Worm (Caenorhabditis elegans) whole organism, L2 larva: ENCODE data around the gene Y48E1B.3.

ENCODE experiments used
- C34F6.9 ChIP-seq: fragments of 150-350 bp; optimal IDR thresholded peaks from 2 replicates; lab custom pipeline; 2014; ENCODE audit warnings: missing biosample characterization, missing genetic modification characterization
- F13H6.1 ChIP-seq: sonication (generic microtip); optimal IDR thresholded peaks from 2 replicates; lab custom pipeline; 2016; ENCODE audit warnings: missing genetic modification characterization, missing compliant biosample characterization
- R02D3.7 ChIP-seq: fragments of 150-350 bp; optimal IDR thresholded peaks from 2 replicates; lab custom pipeline; 2014; ENCODE audit warnings: missing biosample characterization, missing genetic modification characterization
- Y55F3AM.14 ChIP-seq: fragments of 200-800 bp; sonication (Bioruptor generic); optimal IDR thresholded peaks from 2 replicates; lab custom pipeline; 2018; ENCODE audit warnings: mild to moderate bottlenecking, missing genetic modification characterization, missing compliant biosample characterization
- ama-1 ChIP-seq: fragments of 150-350 bp; optimal IDR thresholded peaks from 2 replicates; lab custom pipeline; 2018; ENCODE audit warnings: inconsistent platforms
- blmp-1 ChIP-seq: sonication (generic microtip); optimal IDR thresholded peaks from 2 replicates; lab custom pipeline; 2017; ENCODE audit warnings: missing genetic modification characterization, mild to moderate bottlenecking, missing compliant biosample characterization, antibody characterized with exemption, moderate library complexity; ENCODE audit not compliant: insufficient read depth
- ceh-16 ChIP-seq: fragments of 150-350 bp; optimal IDR thresholded peaks from 2 replicates; lab custom pipeline; 2014; ENCODE audit warnings: missing biosample characterization, missing genetic modification characterization
- crh-2 ChIP-seq: sonication (generic microtip); optimal IDR thresholded peaks from 2 replicates; lab custom pipeline; 2017; ENCODE audit warnings: missing biosample characterization, missing genetic modification characterization
- dmd-4 ChIP-seq: sonication (generic microtip); optimal IDR thresholded peaks from 2 replicates; lab custom pipeline; 2017; ENCODE audit warnings: missing biosample characterization, missing genetic modification characterization
- egl-27 ChIP-seq: sonication (generic microtip); optimal IDR thresholded peaks from 3 replicates; lab custom pipeline; 2017; ENCODE audit warnings: missing biosample characterization, missing genetic modification reagents, missing genetic modification characterization
- elt-3 ChIP-seq: sonication (generic microtip); optimal IDR thresholded peaks from 2 replicates; lab custom pipeline; 2017; ENCODE audit warnings: missing biosample characterization, missing genetic modification characterization
- fos-1 ChIP-seq: fragments of 150-350 bp; optimal IDR thresholded peaks from 2 replicates; lab custom pipeline; 2014; ENCODE audit warnings: missing biosample characterization, missing genetic modification characterization
- lin-13 ChIP-seq: fragments of 150-350 bp; optimal IDR thresholded peaks from 2 replicates; lab custom pipeline; 2014; ENCODE audit warnings: missing biosample characterization, missing genetic modification reagents, missing genetic modification characterization
- lsy-2 ChIP-seq, 2 experiments: fragments of 150-350 bp in 1 of 2; sonication (generic microtip) in 1 of 2; optimal IDR thresholded peaks; 2 replicates each; lab custom pipeline; 2014 to 2017; ENCODE audit warnings: missing biosample characterization in 2 of 2, missing genetic modification characterization in 2 of 2
- mab-5 ChIP-seq: fragments of 150-350 bp; optimal IDR thresholded peaks from 2 replicates; lab custom pipeline; 2014; ENCODE audit warnings: missing biosample characterization, missing genetic modification characterization
- mbf-1 ChIP-seq: sonication (generic microtip); optimal IDR thresholded peaks from 2 replicates; lab custom pipeline; 2017; ENCODE audit warnings: missing biosample characterization, missing genetic modification characterization
- mdl-1 ChIP-seq, 2 experiments: fragments of 150-350 bp in 1 of 2; sonication (generic microtip) in 1 of 2; optimal IDR thresholded peaks; 2 replicates each; lab custom pipeline; 2017; ENCODE audit warnings: missing biosample characterization in 2 of 2, missing genetic modification characterization in 2 of 2
- nhr-10 ChIP-seq: sonication (generic microtip); optimal IDR thresholded peaks from 2 replicates; lab custom pipeline; 2017; ENCODE audit warnings: missing biosample characterization, missing genetic modification characterization
- nhr-11 ChIP-seq: fragments of 150-350 bp; optimal IDR thresholded peaks from 2 replicates; lab custom pipeline; 2014; ENCODE audit warnings: missing biosample characterization, missing genetic modification characterization
- nhr-12 ChIP-seq: fragments of 150-350 bp; optimal IDR thresholded peaks from 2 replicates; lab custom pipeline; 2014; ENCODE audit warnings: missing biosample characterization, missing genetic modification characterization
- nhr-129 ChIP-seq: fragments of 150-350 bp; optimal IDR thresholded peaks from 2 replicates; lab custom pipeline; 2014; ENCODE audit warnings: missing biosample characterization, missing genetic modification characterization
- nhr-23 ChIP-seq: fragments of 150-350 bp; optimal IDR thresholded peaks from 2 replicates; lab custom pipeline; 2014; ENCODE audit warnings: missing biosample characterization, missing genetic modification reagents, missing genetic modification characterization
- nhr-237 ChIP-seq: fragments of 150-350 bp; optimal IDR thresholded peaks from 2 replicates; lab custom pipeline; 2014; ENCODE audit warnings: missing biosample characterization, missing genetic modification characterization
- nhr-6 ChIP-seq: fragments of 150-350 bp; optimal IDR thresholded peaks from 2 replicates; lab custom pipeline; 2014; ENCODE audit warnings: missing biosample characterization, missing genetic modification characterization
- nhr-77 ChIP-seq: fragments of 150-350 bp; optimal IDR thresholded peaks from 2 replicates; lab custom pipeline; 2014; ENCODE audit warnings: missing biosample characterization, missing genetic modification characterization
- peb-1 ChIP-seq: fragments of 150-350 bp; optimal IDR thresholded peaks from 2 replicates; lab custom pipeline; 2014; ENCODE audit warnings: missing biosample characterization, missing genetic modification characterization
- sem-4 ChIP-seq: fragments of 150-350 bp; optimal IDR thresholded peaks from 2 replicates; lab custom pipeline; 2014; ENCODE audit warnings: missing biosample characterization, missing genetic modification reagents, missing genetic modification characterization
- sma-3 ChIP-seq: sonication (generic microtip); optimal IDR thresholded peaks from 2 replicates; lab custom pipeline; 2016; ENCODE audit warnings: missing genetic modification reagents, missing genetic modification characterization, missing compliant biosample characterization
- sma-9 ChIP-seq, 2 experiments: fragments of 150-350 bp in 1 of 2; sonication (generic microtip) in 1 of 2; optimal IDR thresholded peaks; 2 replicates each; lab custom pipeline; 2014 to 2016; ENCODE audit warnings: missing genetic modification characterization in 2 of 2, mild to moderate bottlenecking in 1 of 2, missing biosample characterization in 1 of 2, missing compliant biosample characterization in 1 of 2, missing genetic modification reagents in 1 of 2, moderate library complexity in 1 of 2
- snpc-4 ChIP-seq: fragments of 150-350 bp; optimal IDR thresholded peaks from 2 replicates; lab custom pipeline; 2014; ENCODE audit warnings: missing biosample characterization, missing genetic modification characterization
- unc-39 ChIP-seq: fragments of 150-350 bp; optimal IDR thresholded peaks from 2 replicates; lab custom pipeline; 2014; ENCODE audit warnings: missing biosample characterization, missing genetic modification characterization
- unc-55 ChIP-seq: fragments of 150-350 bp; sonication (generic microtip); optimal IDR thresholded peaks from 3 replicates; lab custom pipeline; 2014; ENCODE audit warnings: missing biosample characterization, missing genetic modification reagents, missing genetic modification characterization
- unc-62 ChIP-seq: fragments of 150-350 bp; optimal IDR thresholded peaks from 2 replicates; lab custom pipeline; 2014; ENCODE audit warnings: missing biosample characterization, missing genetic modification reagents, missing genetic modification characterization
- zag-1 ChIP-seq: fragments of 150-350 bp; optimal IDR thresholded peaks from 2 replicates; lab custom pipeline; 2014; ENCODE audit warnings: missing biosample characterization, missing genetic modification characterization
- ztf-1 ChIP-seq: fragments of 200-800 bp; sonication (Bioruptor generic); conservative IDR thresholded peaks from 2 replicates; pipeline ENCODE4 v1.3.6; 2022; ENCODE audit warnings: missing genetic modification characterization, missing compliant biosample characterization
- ztf-11 ChIP-seq: sonication (generic microtip); optimal IDR thresholded peaks from 2 replicates; lab custom pipeline; 2017; ENCODE audit warnings: missing biosample characterization, missing genetic modification characterization

Gene Y48E1B.3

ce11 chrII:13531118-13531517 is 36.7 kb downstream of the Y48E1B.3 start, which contains the start of gene snx-14:
Gene snx-14, minus strand, starts transcription at chrII:13531218.
- TF ChIP-seq nhr-77 (tag; lab: Kevin White, UChicago) (no peak), sma-3 (GFP tag; lab: Kevin White, UChicago) (no peak), R02D3.7 (tag; lab: Kevin White, UChicago) (no peak), dmd-4 (tag; lab: Kevin White, UChicago) (no peak), nhr-237 (tag; lab: Kevin White, UChicago) (no peak), C34F6.9 (no peak)

- TF ChIP-seq nhr-23 (tag; lab: Kevin White, UChicago) (no peak), unc-39 (tag; lab: Kevin White, UChicago) (no peak), blmp-1 (no peak), R02D3.7 (tag; lab: Kevin White, UChicago) (no peak), crh-2 (tag; lab: Kevin White, UChicago) (no peak), unc-62 (GFP tag; lab: Kevin White, UChicago) (no peak), snpc-4 (tag; lab: Kevin White, UChicago) (no peak), nhr-6 (no peak), nhr-129 (no peak), sem-4 (no peak), mbf-1 (tag; lab: Kevin White, UChicago) (no peak), F13H6.1 (tag; lab: Kevin White, UChicago) (no peak), Y55F3AM.14 (GFP tag; lab: Kevin White, UChicago) (no peak), ama-1 (lab: Kevin White, UChicago) (no peak), lin-13 (GFP tag; lab: Kevin White, UChicago) (no peak)
These were observed 37.1 kb downstream of the Y48E1B.3 start for ce11 chrII:13530657-13531056.

- TF ChIP-seq elt-3 (tag; lab: Kevin White, UChicago) (no peak), dmd-4 (tag; lab: Kevin White, UChicago) (no peak), sma-9 (GFP tag; optimal IDR thresholded peaks at IDR 0.05; lab: Kevin White, UChicago) (no peak), sma-9 (tag; optimal IDR thresholded peaks at IDR 0.05; lab: Kevin White, UChicago) (no peak), C34F6.9 (no peak), mdl-1 (tag; optimal IDR thresholded peaks at IDR 0.05; lab: Kevin White, UChicago) (no peak), sma-3 (GFP tag; lab: Kevin White, UChicago) (no peak), crh-2 (tag; lab: Kevin White, UChicago) (no peak)
These were observed 38.6 kb downstream of the Y48E1B.3 start for ce11 chrII:13529131-13529530.

ce11 chrII:13521977-13522404 is 45.8 kb downstream of the Y48E1B.3 start:
- TF ChIP-seq sma-3 (GFP tag; lab: Kevin White, UChicago) (peak; percentile 9), snpc-4 (tag; lab: Kevin White, UChicago) (peak; percentile 90), mdl-1 (tag; optimal IDR thresholded peaks at IDR 0.05; lab: Kevin White, UChicago) (no peak)

- TF ChIP-seq unc-55 (GFP tag; lab: Kevin White, UChicago) (peak; percentile 17), C34F6.9 (no peak), snpc-4 (tag; lab: Kevin White, UChicago) (peak; percentile 91), mab-5 (tag; lab: Kevin White, UChicago) (no peak), nhr-10 (tag; lab: Kevin White, UChicago) (no peak), nhr-12 (tag; lab: Kevin White, UChicago) (no peak), zag-1 (tag; lab: Kevin White, UChicago) (no peak), nhr-23 (tag; lab: Kevin White, UChicago) (no peak), crh-2 (tag; lab: Kevin White, UChicago) (no peak)
- TF ChIP-seq, all 48 proteins: peak for 2
These were observed 46.6 kb downstream of the Y48E1B.3 start for ce11 chrII:13521179-13521616.

ce11 chrII:13517600-13517999 is 50.2 kb downstream of the Y48E1B.3 start, which contains the start of gene sre-45:
Gene sre-45, plus strand, starts transcription at chrII:13517900.
- TF ChIP-seq ceh-16 (tag; lab: Kevin White, UChicago) (no peak), sma-3 (GFP tag; lab: Kevin White, UChicago) (no peak), nhr-129 (no peak), nhr-77 (tag; lab: Kevin White, UChicago) (no peak), unc-62 (GFP tag; lab: Kevin White, UChicago) (no peak), fos-1 (tag; lab: Kevin White, UChicago) (no peak), sma-9 (GFP tag; optimal IDR thresholded peaks at IDR 0.05; lab: Kevin White, UChicago) (no peak), sma-9 (tag; optimal IDR thresholded peaks at IDR 0.05; lab: Kevin White, UChicago) (no peak), ztf-1 (no peak), crh-2 (tag; lab: Kevin White, UChicago) (no peak), nhr-11 (tag; lab: Kevin White, UChicago) (no peak), nhr-6 (no peak), F13H6.1 (tag; lab: Kevin White, UChicago) (no peak), nhr-10 (tag; lab: Kevin White, UChicago) (no peak), lsy-2 (tag; optimal IDR thresholded peaks at IDR 0.05; lab: Kevin White, UChicago) (no peak), ztf-11 (tag; lab: Kevin White, UChicago) (no peak), peb-1 (tag; lab: Kevin White, UChicago) (no peak), Y55F3AM.14 (GFP tag; lab: Kevin White, UChicago) (no peak), ama-1 (lab: Kevin White, UChicago) (no peak), egl-27 (tag; lab: Kevin White, UChicago) (no peak)
